Fruit fly (Drosophila melanogaster): ENCODE measurements around the gene CG1910.

Gene CG1910

dm6 chr3R:31711270-31712029, 36.0 kb upstream of the CG1910 start:
- peak; percentile 8 for TF ChIP-seq Sox14 (GFP tag; optimal IDR thresholded peaks at IDR 0.05)
- TF ChIP-seq net (GFP tag; optimal IDR thresholded peaks at IDR 0.05) = no peak
- TF ChIP-seq CG32006 (GFP tag; optimal IDR thresholded peaks at IDR 0.05) = peak; percentile 27

- TF ChIP-seq Met (GFP tag; optimal IDR thresholded peaks at IDR 0.05) = peak; percentile 0
- no peak for TF ChIP-seq Ets21C (GFP tag; optimal IDR thresholded peaks at IDR 0.05)
- TF ChIP-seq CG11294 (GFP tag; IDR thresholded peaks at IDR 0.05) = no peak
- TF ChIP-seq CG8319 (GFP tag; optimal IDR thresholded peaks at IDR 0.05) = no peak
- TF ChIP-seq fd59A (GFP tag; optimal IDR thresholded peaks at IDR 0.05) = peak; percentile 5
- no peak for TF ChIP-seq CG8632 (GFP tag; optimal IDR thresholded peaks at IDR 0.05)
- TF ChIP-seq pdm3 (GFP tag; optimal IDR thresholded peaks at IDR 0.05) = peak; percentile 9
- TF ChIP-seq CG10631 (GFP tag; optimal IDR thresholded peaks at IDR 0.05) = no peak
- TF ChIP-seq CG31627 (GFP tag; optimal IDR thresholded peaks at IDR 0.05) = peak; percentile 27
- no peak for TF ChIP-seq CG10669 (GFP tag; optimal IDR thresholded peaks at IDR 0.05)
- no peak for TF ChIP-seq topi (GFP tag; optimal IDR thresholded peaks at IDR 0.05)
- peak; percentile 11 for TF ChIP-seq CG3919 (GFP tag; optimal IDR thresholded peaks at IDR 0.05)
- TF ChIP-seq CG6792 (GFP tag; optimal IDR thresholded peaks at IDR 0.05) = no peak
- no peak for TF ChIP-seq Eip93F (GFP tag; optimal IDR thresholded peaks at IDR 0.05)
- peak; percentile 19; the same call in 1 of the 2 replicates for TF ChIP-seq Gug (GFP tag; IDR thresholded peaks at IDR 0.05)
- no peak for TF ChIP-seq lz (GFP tag; optimal IDR thresholded peaks at IDR 0.05)
- TF ChIP-seq svp (GFP tag) = peak; percentile 35
- no peak for TF ChIP-seq Sox14 (GFP tag; optimal IDR thresholded peaks at IDR 0.05)
- TF ChIP-seq CG6276 (GFP tag; optimal IDR thresholded peaks at IDR 0.05) = peak; percentile 27
- peak in 1 of 2 experiments; percentile 22 for TF ChIP-seq salr (GFP tag; optimal IDR thresholded peaks at IDR 0.05)
- 0 out of 3 replicates have a peak, but pooled peaks have one; percentile 24 for TF ChIP-seq eg (GFP tag; IDR thresholded peaks at IDR 0.05)
- no peak for TF ChIP-seq esn (GFP tag; optimal IDR thresholded peaks at IDR 0.05)
- peak; percentile 61 for TF ChIP-seq CG32006 (GFP tag; optimal IDR thresholded peaks at IDR 0.05)
- no peak for TF ChIP-seq CG6854 (GFP tag; optimal IDR thresholded peaks at IDR 0.05)
- TF ChIP-seq CG9139 (GFP tag; optimal IDR thresholded peaks at IDR 0.05) = no peak
- TF ChIP-seq Sox15 (GFP tag; optimal IDR thresholded peaks at IDR 0.05) = no peak
- TF ChIP-seq OdsH (GFP tag; optimal IDR thresholded peaks at IDR 0.05) = peak; percentile 14
- no peak for TF ChIP-seq net (GFP tag; optimal IDR thresholded peaks at IDR 0.05)
- TF ChIP-seq Eip75B (GFP tag; optimal IDR thresholded peaks at IDR 0.05) = no peak
- no peak for TF ChIP-seq dsx (GFP tag; optimal IDR thresholded peaks at IDR 0.05; ENCODE audit: poor library complexity, severe bottlenecking)
- TF ChIP-seq CG15336 (GFP tag; IDR thresholded peaks at IDR 0.05) = 0 out of 2 replicates have a peak, but pooled peaks have one; percentile 38
- TF ChIP-seq fkh (GFP tag; optimal IDR thresholded peaks at IDR 0.05) = no peak
- TF ChIP-seq CG8119 (GFP tag; IDR thresholded peaks at IDR 0.05) = peak; percentile 44; the same call in 2 of the 3 replicates
- no peak for TF ChIP-seq CG7368 (GFP tag; optimal IDR thresholded peaks at IDR 0.05)
- TF ChIP-seq Ets96B (tag; optimal IDR thresholded peaks at IDR 0.05) = peak; percentile 23
- peak; percentile 42 for TF ChIP-seq Blimp-1 (GFP tag; optimal IDR thresholded peaks at IDR 0.05)
- no peak for TF ChIP-seq Smox (GFP tag; optimal IDR thresholded peaks at IDR 0.05)
- TF ChIP-seq spab (GFP tag; optimal IDR thresholded peaks at IDR 0.05) = no peak
- no peak for TF ChIP-seq Hr4 (GFP tag; optimal IDR thresholded peaks at IDR 0.05)
- peak; percentile 16 for TF ChIP-seq achi (GFP tag; optimal IDR thresholded peaks at IDR 0.05)
- TF ChIP-seq Lpt (GFP tag; optimal IDR thresholded peaks at IDR 0.05) = no peak
- TF ChIP-seq Eip78C (GFP tag) = peak; percentile 53
- peak; percentile 1 for TF ChIP-seq CG16779 (tag; optimal IDR thresholded peaks at IDR 0.05)
- TF ChIP-seq acj6 (GFP tag; optimal IDR thresholded peaks at IDR 0.05) = no peak
- TF ChIP-seq cyc (GFP tag; optimal IDR thresholded peaks at IDR 0.05) = peak; percentile 12
- no peak for TF ChIP-seq Sox102F (GFP tag; optimal IDR thresholded peaks at IDR 0.05)
- TF ChIP-seq CG4318 (GFP tag; optimal IDR thresholded peaks at IDR 0.05) = peak; percentile 36
- TF ChIP-seq CG6163 (GFP tag; IDR thresholded peaks at IDR 0.05) = peak; percentile 34; the same call in 2 of the 3 replicates
- TF ChIP-seq Hr38 (GFP tag; optimal IDR thresholded peaks at IDR 0.05) = no peak
Measured at dm6 chr3R:31712585-31712984, 34.9 kb upstream of the CG1910 start.

Data from whole organism, prepupa.